Worm (Caenorhabditis elegans): Measurements from ENCODE around the gene srh-213.
"Not testable (repeated sequence)": the region's sequence is repeated elsewhere in the genome, so short reads cannot be mapped to it uniquely, and the experiment has no call there.

srh-213 gene

ce11 chrV:3562824-3563223 lies 32.0 kb downstream of the srh-213 start, which contains the start of gene T24A6.16:
Gene T24A6.16 (minus strand): TSS chrV:3562924.
- TF ChIP-seq hlh-12, him-1, F22D6.2 (tag; optimal IDR thresholded peaks at IDR 0.05): not testable (repeated sequence)

ce11 chrV:3559704-3560103 lies 35.1 kb downstream of the srh-213 start:
- TF ChIP-seq hsf-1 (GFP tag; IDR thresholded peaks at IDR 0.05): peak; percentile 52; the same call in 1 of the 2 replicates

- TF ChIP-seq dox-1 (GFP tag; IDR thresholded peaks at IDR 0.05); nfya-2 (GFP tag; IDR thresholded peaks at IDR 0.05); ztf-18 (tag; optimal IDR thresholded peaks at IDR 0.05): not testable (repeated sequence)
These were observed 36.1 kb downstream of the srh-213 start, which contains the start of gene T24A6.1 for ce11 chrV:3558744-3559143. Gene T24A6.1 (plus strand): TSS chrV:3559044.

- TF ChIP-seq nfyb-1 (GFP tag; IDR thresholded peaks at IDR 0.05) (no peak), attf-3 (GFP tag; conservative IDR thresholded peaks at IDR 0.05) (no peak), T07F8.4 (tag; optimal IDR thresholded peaks at IDR 0.05) (no peak), ceh-40 (GFP tag; IDR thresholded peaks at IDR 0.05) (no peak), zfh-2 (GFP tag; conservative IDR thresholded peaks at IDR 0.05) (peak; percentile 59), mel-28 (tag; optimal IDR thresholded peaks at IDR 0.05; ENCODE audit: borderline replicate concordance) (no peak), tlf-1 (GFP tag; optimal IDR thresholded peaks at IDR 0.05) (no peak), ceh-27 (GFP tag; optimal IDR thresholded peaks at IDR 0.05) (no peak), ama-1 (optimal IDR thresholded peaks at IDR 0.05) (no peak), ama-1 (GFP tag; optimal IDR thresholded peaks at IDR 0.05) (no peak)
These were observed 37.4 kb downstream of the srh-213 start, which contains the start of gene grl-31 for ce11 chrV:3557422-3557821. Gene grl-31 (minus strand): TSS chrV:3557778.

- no peak for TF ChIP-seq die-1 (tag; optimal IDR thresholded peaks at IDR 0.05)
- TF ChIP-seq dpff-1 (tag; optimal IDR thresholded peaks at IDR 0.05): no peak
- TF ChIP-seq atf-7 (tag; optimal IDR thresholded peaks at IDR 0.05): no peak
- no peak for TF ChIP-seq B0035.1 (tag; optimal IDR thresholded peaks at IDR 0.05)
- no peak for TF ChIP-seq dpl-1 (GFP tag; optimal IDR thresholded peaks at IDR 0.05)
- no peak for TF ChIP-seq Y56A3A.18 (GFP tag; IDR thresholded peaks at IDR 0.05)
- TF ChIP-seq snpc-4 (GFP tag; optimal IDR thresholded peaks at IDR 0.05): no peak
- TF ChIP-seq snpc-4 (tag; optimal IDR thresholded peaks at IDR 0.05): no peak
- TF ChIP-seq sdz-38 (tag; optimal IDR thresholded peaks at IDR 0.05): no peak
- no peak for TF ChIP-seq repo-1 (tag; optimal IDR thresholded peaks at IDR 0.05)
- TF ChIP-seq unc-62 (GFP tag; optimal IDR thresholded peaks at IDR 0.05): no peak
- no peak for TF ChIP-seq madf-6 (GFP tag; IDR thresholded peaks at IDR 0.05)
- no peak for TF ChIP-seq Y79H2A.3 (GFP tag; conservative IDR thresholded peaks at IDR 0.05)
- TF ChIP-seq ztf-6 (GFP tag; IDR thresholded peaks at IDR 0.05): no peak
- no peak for TF ChIP-seq lsy-27 (tag; optimal IDR thresholded peaks at IDR 0.05; ENCODE audit: borderline replicate concordance, insufficient read depth)
- TF ChIP-seq athp-1 (tag; optimal IDR thresholded peaks at IDR 0.05): no peak
- no peak for TF ChIP-seq F23B12.7 (tag; optimal IDR thresholded peaks at IDR 0.05; ENCODE audit: insufficient read depth)
- TF ChIP-seq F49E8.2 (tag; optimal IDR thresholded peaks at IDR 0.05; ENCODE audit: insufficient read depth): no peak
- TF ChIP-seq nhr-120 (GFP tag; IDR thresholded peaks at IDR 0.05): no peak
These were observed 38.9 kb downstream of the srh-213 start, which contains the start of gene grl-30 for ce11 chrV:3555986-3556385. Gene grl-30 (plus strand): TSS chrV:3556286.
